Worm (Caenorhabditis elegans): ENCODE data around the gene T12G3.6.

ce11 chrIV:12029074-12029473, 2.0 kb downstream of the T12G3.6 start, which contains the start of gene tgn-38:
- TF ChIP-seq T23F11.4 (GFP tag; optimal IDR thresholded peaks at IDR 0.05) (no peak), ets-4 (tag; optimal IDR thresholded peaks at IDR 0.05) (no peak), nhr-11 (tag; optimal IDR thresholded peaks at IDR 0.05) (no peak), C08G9.2 (tag; optimal IDR thresholded peaks at IDR 0.05) (no peak), ceh-34 (tag; optimal IDR thresholded peaks at IDR 0.05) (no peak), pha-4 (tag; optimal IDR thresholded peaks at IDR 0.05) (no peak), ama-1 (optimal IDR thresholded peaks at IDR 0.05) (no peak)

Measured in whole organism, late embryonic.